Fruit fly (Drosophila melanogaster) whole organism, embryonic: ENCODE data around the gene lectin-37Db.

Experiments used
- Atf3 ChIP-seq: fragments of 200-800 bp; sonication (Bioruptor generic); optimal IDR thresholded peaks from 3 replicates; lab custom pipeline; 2016; ENCODE audit warnings: missing biosample characterization, missing genetic modification characterization
- B-H2 ChIP-seq: fragments of 200-800 bp; sonication (Bioruptor generic); optimal IDR thresholded peaks from 2 replicates; lab custom pipeline; 2018; ENCODE audit warnings: missing biosample characterization, mild to moderate bottlenecking, missing genetic modification characterization
- CG10543 ChIP-seq: fragments of 200-800 bp; sonication (Bioruptor generic); optimal IDR thresholded peaks from 3 replicates; lab custom pipeline; 2017; ENCODE audit warnings: missing biosample characterization, mild to moderate bottlenecking, missing genetic modification characterization, moderate library complexity
- CG10654 ChIP-seq: fragments of 200-800 bp; sonication (Bioruptor generic); optimal IDR thresholded peaks from 2 replicates; lab custom pipeline; 2016; ENCODE audit warnings: missing biosample characterization, missing genetic modification characterization
- CG11456 ChIP-seq: fragments of 200-800 bp; sonication (Bioruptor generic); IDR thresholded peaks from 3 replicates; pipeline ENCODE4 v1.3.6; 2022; ENCODE audit warnings: missing biosample characterization, missing genetic modification characterization
- CG12391 ChIP-seq: fragments of 200-800 bp; sonication (Bioruptor generic); optimal IDR thresholded peaks from 3 replicates; lab custom pipeline; 2018; ENCODE audit warnings: missing biosample characterization, mild to moderate bottlenecking, missing genetic modification characterization, moderate library complexity
- CG13123 ChIP-seq: fragments of 200-800 bp; sonication (Bioruptor generic); optimal IDR thresholded peaks from 2 replicates; lab custom pipeline; 2016; ENCODE audit warnings: missing biosample characterization, missing genetic modification characterization
- CG13287 ChIP-seq: fragments of 200-800 bp; sonication (Bioruptor generic); IDR thresholded peaks from 2 replicates; pipeline ENCODE4 v1.3.6; 2022; ENCODE audit warnings: missing biosample characterization, missing genetic modification characterization; ENCODE audit not compliant: partially characterized antibody
- CG15073 ChIP-seq: fragments of 200-800 bp; sonication (Bioruptor generic); optimal IDR thresholded peaks from 2 replicates; lab custom pipeline; 2016; ENCODE audit warnings: missing biosample characterization, missing genetic modification characterization
- CG15269 ChIP-seq: fragments of 200-800 bp; sonication (Bioruptor generic); optimal IDR thresholded peaks from 2 replicates; lab custom pipeline; 2018; ENCODE audit warnings: missing biosample characterization, mild to moderate bottlenecking, missing genetic modification characterization, moderate library complexity
- CG16779 ChIP-seq: fragments of 200-800 bp; sonication (Bioruptor generic); IDR thresholded peaks from 2 replicates; pipeline ENCODE4 v1.3.6; 2022; ENCODE audit warnings: missing biosample characterization, missing genetic modification characterization
- CG1792 ChIP-seq: fragments of 200-800 bp; sonication (Bioruptor generic); optimal IDR thresholded peaks from 2 replicates; lab custom pipeline; 2016; ENCODE audit warnings: missing biosample characterization, missing genetic modification characterization
- CG2116 ChIP-seq: fragments of 200-800 bp; sonication (Bioruptor generic); optimal IDR thresholded peaks from 3 replicates; lab custom pipeline; 2018; ENCODE audit warnings: missing biosample characterization, mild to moderate bottlenecking, missing genetic modification characterization
- CG3281 ChIP-seq: fragments of 200-800 bp; sonication (Bioruptor generic); optimal IDR thresholded peaks from 3 replicates; lab custom pipeline; 2017; ENCODE audit warnings: missing biosample characterization, mild to moderate bottlenecking, missing genetic modification characterization
- CG4328 ChIP-seq: fragments of 200-800 bp; sonication (Bioruptor generic); optimal IDR thresholded peaks from 3 replicates; lab custom pipeline; 2017; ENCODE audit warnings: missing biosample characterization, missing genetic modification reagents, missing genetic modification characterization
- CG4820 ChIP-seq: fragments of 200-800 bp; sonication (Bioruptor generic); optimal IDR thresholded peaks from 3 replicates; lab custom pipeline; 2016; ENCODE audit warnings: missing biosample characterization, missing genetic modification characterization
- CG7839 ChIP-seq: fragments of 200-800 bp; sonication (Bioruptor generic); optimal IDR thresholded peaks from 3 replicates; lab custom pipeline; 2018; ENCODE audit warnings: missing biosample characterization, mild to moderate bottlenecking, missing genetic modification characterization, moderate library complexity
- Dad ChIP-seq: fragments of 200-800 bp; sonication (Bioruptor generic); optimal IDR thresholded peaks from 3 replicates; lab custom pipeline; 2016; ENCODE audit warnings: missing biosample characterization, missing genetic modification characterization
- HLHmδ ChIP-seq: fragments of 200-800 bp; sonication (Bioruptor generic); optimal IDR thresholded peaks from 2 replicates; lab custom pipeline; 2018; ENCODE audit warnings: missing biosample characterization, mild to moderate bottlenecking, missing genetic modification characterization, moderate library complexity
- Lim3 ChIP-seq: fragments of 200-800 bp; sonication (Bioruptor generic); IDR thresholded peaks from 2 replicates; pipeline ENCODE4 v1.3.6; 2022; ENCODE audit warnings: missing biosample characterization, missing genetic modification characterization
- Mad ChIP-seq: fragments of 200-800 bp; sonication (Bioruptor generic); optimal IDR thresholded peaks from 2 replicates; lab custom pipeline; 2016; ENCODE audit warnings: missing biosample characterization, missing genetic modification characterization
- Sry-β ChIP-seq: fragments of 200-800 bp; sonication (Bioruptor generic); optimal IDR thresholded peaks from 2 replicates; lab custom pipeline; 2018; ENCODE audit warnings: missing biosample characterization, mild to moderate bottlenecking, missing genetic modification characterization, moderate library complexity
- Vsx1 ChIP-seq: fragments of 200-800 bp; sonication (Bioruptor generic); optimal IDR thresholded peaks from 2 replicates; lab custom pipeline; 2017; ENCODE audit warnings: missing biosample characterization, mild to moderate bottlenecking, missing genetic modification characterization, missing genetic modification reagents
- abd-A ChIP-seq: fragments of 200-800 bp; sonication (Bioruptor generic); optimal IDR thresholded peaks from 3 replicates; lab custom pipeline; 2019; ENCODE audit warnings: missing biosample characterization, mild to moderate bottlenecking, missing genetic modification characterization, moderate library complexity
- bigmax ChIP-seq: fragments of 200-800 bp; sonication (Bioruptor generic); optimal IDR thresholded peaks from 2 replicates; lab custom pipeline; 2018; ENCODE audit warnings: missing biosample characterization, mild to moderate bottlenecking, missing genetic modification characterization
- chif ChIP-seq, 2 experiments: fragments of 200-800 bp; sonication (Bioruptor generic); optimal IDR thresholded peaks; 3 replicates each; lab custom pipeline; 2016; ENCODE audit warnings: missing biosample characterization in 2 of 2, missing genetic modification characterization in 2 of 2
- corto ChIP-seq: fragments of 200-800 bp; sonication (Bioruptor generic); optimal IDR thresholded peaks from 2 replicates; lab custom pipeline; 2016; ENCODE audit warnings: missing biosample characterization, mild to moderate bottlenecking, missing genetic modification characterization, moderate library complexity
- dm ChIP-seq: fragments of 200-800 bp; sonication (Bioruptor generic); optimal IDR thresholded peaks from 3 replicates; lab custom pipeline; 2016; ENCODE audit warnings: missing biosample characterization, missing genetic modification characterization
- dysf ChIP-seq: fragments of 200-800 bp; sonication (Bioruptor generic); IDR thresholded peaks from 3 replicates; pipeline ENCODE4 v1.3.6; 2022; ENCODE audit warnings: missing biosample characterization, missing genetic modification characterization
- eyg ChIP-seq: fragments of 200-800 bp; sonication (Bioruptor generic); optimal IDR thresholded peaks from 3 replicates; lab custom pipeline; 2016; ENCODE audit warnings: missing biosample characterization, missing genetic modification characterization
- gcm2 ChIP-seq: fragments of 200-800 bp; sonication (Bioruptor generic); optimal IDR thresholded peaks from 2 replicates; lab custom pipeline; 2016; ENCODE audit warnings: missing biosample characterization, missing genetic modification characterization
- gem ChIP-seq: fragments of 200-800 bp; sonication (Bioruptor generic); optimal IDR thresholded peaks from 2 replicates; lab custom pipeline; 2019; ENCODE audit warnings: missing biosample characterization, mild to moderate bottlenecking, missing genetic modification characterization, moderate library complexity
- ind ChIP-seq: fragments of 200-800 bp; sonication (Bioruptor generic); optimal IDR thresholded peaks from 3 replicates; lab custom pipeline; 2016; ENCODE audit warnings: missing biosample characterization, missing genetic modification characterization
- insv ChIP-seq, 2 experiments: fragments of 200-800 bp; sonication (Bioruptor generic); optimal IDR thresholded peaks; 3 replicates each; lab custom pipeline; 2016 to 2018; ENCODE audit warnings: missing biosample characterization in 2 of 2, missing genetic modification characterization in 2 of 2
- kah ChIP-seq: fragments of 200-800 bp; sonication (Bioruptor generic); optimal IDR thresholded peaks from 2 replicates; lab custom pipeline; 2018; ENCODE audit warnings: missing biosample characterization, mild to moderate bottlenecking, missing genetic modification characterization
- knrl ChIP-seq: fragments of 200-800 bp; sonication (Bioruptor generic); IDR thresholded peaks from 3 replicates; pipeline ENCODE4 v1.3.6; 2022; ENCODE audit warnings: missing biosample characterization, missing genetic modification characterization; ENCODE audit not compliant: partially characterized antibody
- lbe ChIP-seq: fragments of 200-800 bp; sonication (Bioruptor generic); optimal IDR thresholded peaks from 2 replicates; lab custom pipeline; 2016; ENCODE audit warnings: missing biosample characterization, mild to moderate bottlenecking, missing genetic modification characterization
- lilli ChIP-seq: fragments of 200-800 bp; sonication (Bioruptor generic); optimal IDR thresholded peaks from 3 replicates; lab custom pipeline; 2016; ENCODE audit warnings: missing biosample characterization, missing genetic modification characterization
- lmd ChIP-seq: fragments of 200-800 bp; sonication (Bioruptor generic); IDR thresholded peaks from 2 replicates; pipeline ENCODE4 v1.3.6; 2022; ENCODE audit warnings: missing biosample characterization, missing genetic modification characterization
- luna ChIP-seq: fragments of 200-800 bp; sonication (Bioruptor generic); optimal IDR thresholded peaks from 2 replicates; lab custom pipeline; 2016; ENCODE audit warnings: missing biosample characterization, missing genetic modification characterization
- pan ChIP-seq, 4 experiments: fragments of >200 bp in 3 of 4; fragments of 200-800 bp in 1 of 4; sonication (Bioruptor generic) in 1 of 4; optimal IDR thresholded peaks in 3 of 4; IDR thresholded peaks in 1 of 4; 2 replicates each; pipeline versions ENCODE4 v1.3.6 to Lab custom; 2017 to 2022; ENCODE audit warnings: missing biosample characterization in 2 of 4, missing genetic modification characterization in 2 of 4, mixed read lengths in 1 of 4
- schlank ChIP-seq: fragments of 200-800 bp; sonication (Bioruptor generic); optimal IDR thresholded peaks from 2 replicates; lab custom pipeline; 2018; ENCODE audit warnings: missing biosample characterization, mild to moderate bottlenecking, missing genetic modification characterization
- sens-2 ChIP-seq: fragments of 200-800 bp; sonication (Bioruptor generic); IDR thresholded peaks from 2 replicates; pipeline ENCODE4 v1.3.6; 2022; ENCODE audit warnings: missing biosample characterization, missing genetic modification characterization
- sim ChIP-seq: fragments of 200-800 bp; sonication (Bioruptor generic); IDR thresholded peaks from 2 replicates; pipeline ENCODE4 v1.3.6; 2022; ENCODE audit warnings: missing biosample characterization, missing genetic modification characterization
- sisA ChIP-seq: fragments of 200-800 bp; sonication (Bioruptor generic); IDR thresholded peaks from 2 replicates; pipeline ENCODE4 v1.3.6; 2022; ENCODE audit warnings: missing biosample characterization, missing genetic modification characterization
- tio ChIP-seq: fragments of 200-800 bp; sonication (Bioruptor generic); optimal IDR thresholded peaks from 2 replicates; lab custom pipeline; 2017; ENCODE audit warnings: missing biosample characterization, missing genetic modification characterization, inconsistent platforms
- tx ChIP-seq: fragments of 200-800 bp; sonication (Bioruptor generic); optimal IDR thresholded peaks from 2 replicates; lab custom pipeline; 2016; ENCODE audit warnings: missing biosample characterization, missing genetic modification characterization

Gene lectin-37Db

DNA sequence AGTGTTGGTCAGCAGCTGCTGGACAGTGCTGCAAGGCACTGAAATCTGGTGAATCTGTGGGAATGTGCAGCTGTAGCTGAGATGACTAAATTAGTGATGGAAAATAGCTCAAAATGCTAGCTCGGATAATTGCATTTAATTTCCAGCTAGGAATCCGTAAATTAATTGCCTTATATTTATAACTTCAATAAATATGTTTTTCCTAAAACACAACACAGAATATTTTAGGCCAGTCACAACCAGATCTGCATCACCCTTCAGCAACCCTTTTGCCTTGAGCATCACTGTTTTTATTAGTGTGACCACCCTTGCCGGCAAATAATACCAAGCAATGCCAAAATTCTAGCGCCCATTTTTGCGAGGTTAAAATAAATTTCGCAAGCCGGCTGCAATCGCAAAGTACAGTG lies 25.9 kb downstream of the lectin-37Db start, which contains the start of gene Hs2st (continued):
- peak; percentile 89 for TF ChIP-seq CG4328 (GFP tag; lab: Kevin White, UChicago)
- TF ChIP-seq CG15073 (GFP tag; lab: Kevin White, UChicago), result peak; percentile 80
- peak; percentile 76 for TF ChIP-seq sens-2 (GFP tag; lab: Robert Waterston, UW)
- peak; percentile 94 for TF ChIP-seq gem (tag; lab: Kevin White, UChicago)
- TF ChIP-seq lilli, result peak; percentile 98
- TF ChIP-seq Sry-β (GFP tag; lab: Kevin White, UChicago), result peak; percentile 98
- TF ChIP-seq bigmax (GFP tag; lab: Kevin White, UChicago), result peak; percentile 89
- peak; percentile 89 for TF ChIP-seq CG2116 (GFP tag; lab: Kevin White, UChicago)
- peak; percentile 87 for TF ChIP-seq tio (GFP tag; lab: Kevin White, UChicago)
- peak; percentile 94 for TF ChIP-seq Atf3
- peak; percentile 85 for TF ChIP-seq lbe (GFP tag; lab: Kevin White, UChicago)
- peak; percentile 90 for TF ChIP-seq B-H2 (GFP tag; lab: Kevin White, UChicago)
- peak; percentile 89 for TF ChIP-seq CG1792 (GFP tag; lab: Kevin White, UChicago)
- TF ChIP-seq CG13123, result peak; percentile 90
- TF ChIP-seq schlank (tag; lab: Kevin White, UChicago), result peak; percentile 78
- no peak for TF ChIP-seq abd-A (tag; lab: Kevin White, UChicago)
- TF ChIP-seq dysf, result peak; percentile 94
- peak; percentile 83 for TF ChIP-seq luna (GFP tag; lab: Kevin White, UChicago)
- no peak for TF ChIP-seq Vsx1 (GFP tag; lab: Kevin White, UChicago)
- TF ChIP-seq CG10543 (GFP tag; lab: Kevin White, UChicago), result peak; percentile 91
- TF ChIP-seq kah (GFP tag; lab: Kevin White, UChicago), result peak; percentile 53
- peak; percentile 63 for TF ChIP-seq corto
- peak in 1 of 2 experiments; percentile 75 for TF ChIP-seq insv (GFP tag; optimal IDR thresholded peaks at IDR 0.05; lab: Kevin White, UChicago)
- TF ChIP-seq tx (GFP tag; lab: Kevin White, UChicago), result peak; percentile 96
- peak; percentile 95 for TF ChIP-seq Mad (GFP tag; lab: Kevin White, UChicago)
- TF ChIP-seq CG13287 (GFP tag; lab: Robert Waterston, UW), result peak; percentile 62
- TF ChIP-seq gcm2 (GFP tag; lab: Kevin White, UChicago), result peak; percentile 84
- no peak for TF ChIP-seq pan (optimal IDR thresholded peaks at IDR 0.05; lab: Kevin White, UChicago)
- peak in 1 of 2 experiments; percentile 93 for TF ChIP-seq pan (GFP tag; optimal IDR thresholded peaks at IDR 0.05 in 1 of 2, IDR thresholded peaks at IDR 0.05 in 1 of 2)

DNA sequence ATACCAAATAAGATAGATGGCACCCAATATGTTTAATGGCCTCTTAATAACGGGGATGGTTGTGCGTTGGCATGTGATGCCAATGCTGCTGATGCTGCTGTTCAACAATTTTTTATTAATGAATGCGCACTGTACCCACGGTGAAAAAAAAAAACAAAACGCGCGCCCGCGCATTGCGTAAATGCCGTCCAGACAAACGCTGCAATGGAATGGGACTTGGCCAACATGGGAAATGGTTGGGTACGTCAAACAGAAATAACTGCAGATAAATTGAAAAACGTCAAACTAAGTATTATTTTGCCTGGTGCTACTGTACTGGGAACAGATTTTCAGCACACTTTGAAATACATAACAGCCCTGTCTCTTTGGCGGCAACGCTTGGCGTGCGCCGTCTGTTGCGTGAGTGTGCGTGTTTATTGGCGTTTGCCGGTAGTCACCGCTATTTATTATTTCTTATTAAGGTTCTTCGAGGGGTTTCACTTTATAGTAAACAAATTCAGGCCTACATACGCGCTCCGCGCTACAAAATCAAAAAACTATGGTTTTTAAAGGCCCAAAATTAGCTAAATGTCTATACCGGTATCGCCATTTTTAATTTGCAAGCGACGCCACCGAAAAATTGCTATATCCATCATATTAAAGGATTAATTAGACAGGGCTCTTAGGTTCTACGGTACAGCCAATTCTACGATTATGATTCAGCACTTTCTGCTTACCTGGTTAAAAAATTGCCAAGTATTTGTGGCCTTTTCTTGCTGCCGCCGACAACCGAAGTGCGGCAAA lies 33.9 kb downstream of the lectin-37Db start:
- TF ChIP-seq CG10654 (GFP tag; lab: Kevin White, UChicago) (no peak), CG16779 (GFP tag; lab: Robert Waterston, UW) (0 out of 2 replicates have a peak, but pooled peaks have one; percentile 3), sim (GFP tag; lab: Robert Waterston, UW) (no peak), ind (GFP tag; lab: Kevin White, UChicago) (peak; percentile 28), dm (GFP tag; lab: Kevin White, UChicago) (peak; percentile 1), HLHmδ (GFP tag; lab: Kevin White, UChicago) (peak; percentile 15), chif (GFP tag; optimal IDR thresholded peaks at IDR 0.05; lab: Kevin White, UChicago) (peak in 1 of 2 experiments; percentile 10), CG15269 (tag; lab: Kevin White, UChicago) (peak; percentile 31), CG11456 (0 out of 3 replicates have a peak, but pooled peaks have one; percentile 22), CG13287 (GFP tag; lab: Robert Waterston, UW) (peak; percentile 39), lmd (GFP tag; lab: Robert Waterston, UW) (peak; percentile 56; the same call in 1 of the 2 replicates), CG12391 (peak; percentile 16), sisA (peak; percentile 56), dysf (peak; percentile 54; the same call in 2 of the 3 replicates), Dad (GFP tag; lab: Kevin White, UChicago) (no peak), eyg (GFP tag; lab: Kevin White, UChicago) (no peak), knrl (GFP tag; lab: Robert Waterston, UW) (peak; percentile 17; the same call in 1 of the 3 replicates), CG4820 (GFP tag; lab: Kevin White, UChicago) (no peak), CG7839 (tag; lab: Kevin White, UChicago) (peak; percentile 32), CG3281 (GFP tag; lab: Kevin White, UChicago) (peak; percentile 99), Lim3 (GFP tag; lab: Robert Waterston, UW) (peak; percentile 14; the same call in 1 of the 2 replicates)
